Worm (Caenorhabditis elegans): ENCODE measurements around the gene R05A10.3.

Gene R05A10.3

ce11 chrIV:14162772-14163171 is 13.5 kb downstream of the R05A10.3 start, which contains the start of gene R05A10.7:
Gene R05A10.7, minus strand, starts transcription at chrIV:14162872.
- TF ChIP-seq npax-4 (tag; optimal IDR thresholded peaks at IDR 0.05) (no peak), nhr-11 (tag; optimal IDR thresholded peaks at IDR 0.05) (no peak), hlh-8 (tag; optimal IDR thresholded peaks at IDR 0.05) (no peak)

DNA sequence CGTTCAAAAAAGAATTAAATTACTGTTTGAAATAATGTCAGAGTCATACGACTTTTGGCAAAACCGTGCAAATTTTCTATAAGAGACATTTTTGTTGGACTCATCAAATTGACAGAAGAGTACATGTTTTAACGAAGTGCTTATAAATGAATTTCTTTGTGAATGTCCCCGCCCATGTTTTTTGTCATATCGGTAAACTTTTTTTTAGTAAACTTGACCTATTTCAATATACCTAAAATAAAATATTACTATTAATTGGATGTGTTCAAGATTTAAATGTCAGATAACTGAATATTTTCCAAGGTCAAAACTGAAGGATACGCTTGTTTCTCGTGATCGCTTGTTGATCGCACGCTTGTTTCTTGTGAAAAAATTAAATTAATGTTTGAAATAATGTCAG is 18.2 kb downstream of the R05A10.3 start, which contains the start of gene R05A10.8:
Gene R05A10.8 (minus strand): TSS at position 101 of the 400 bp plus-strand sequence.
- TF ChIP-seq ceh-14 (tag; optimal IDR thresholded peaks at IDR 0.05) (no peak), hlh-30 (tag; optimal IDR thresholded peaks at IDR 0.05; ENCODE audit: insufficient read depth) (no peak), fax-1 (tag; optimal IDR thresholded peaks at IDR 0.05) (no peak), ceh-45 (GFP tag; IDR thresholded peaks at IDR 0.05) (no peak), unc-86 (tag; optimal IDR thresholded peaks at IDR 0.05) (no peak), lim-6 (tag; optimal IDR thresholded peaks at IDR 0.05) (no peak), pqm-1 (tag; optimal IDR thresholded peaks at IDR 0.05) (no peak), T23F11.4 (GFP tag; optimal IDR thresholded peaks at IDR 0.05) (no peak), fkh-10 (GFP tag; optimal IDR thresholded peaks at IDR 0.05) (no peak), pax-1 (tag; optimal IDR thresholded peaks at IDR 0.05) (no peak), pat-9 (tag; optimal IDR thresholded peaks at IDR 0.05) (no peak), elt-4 (tag; optimal IDR thresholded peaks at IDR 0.05) (no peak), F13H6.1 (tag; optimal IDR thresholded peaks at IDR 0.05) (no peak)

DNA sequence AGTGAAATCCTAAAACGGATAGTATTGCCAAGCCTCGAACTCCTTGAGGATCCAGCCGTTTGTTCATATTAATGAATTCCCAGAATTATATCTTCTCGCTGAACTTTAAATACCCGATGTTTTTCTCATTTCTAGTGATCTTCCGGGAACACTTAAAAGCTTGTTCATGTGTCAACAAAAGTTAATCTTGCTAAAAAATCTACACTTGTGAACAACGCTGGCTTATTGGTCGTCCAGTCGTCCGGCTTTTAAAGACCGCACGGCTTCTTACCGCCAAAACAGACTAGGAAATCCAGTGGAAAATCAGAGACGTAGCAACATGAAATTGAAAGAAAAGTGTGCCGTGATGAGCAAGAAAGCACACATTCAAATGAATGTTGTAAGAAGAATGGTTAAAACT is 23.0 kb downstream of the R05A10.3 start, which contains the start of gene oac-38:
Gene oac-38 (minus strand): TSS at position 101 of the 400 bp plus-strand sequence.
- no peak for TF ChIP-seq unc-55 (GFP tag; optimal IDR thresholded peaks at IDR 0.05)
- no peak for TF ChIP-seq ama-1 (optimal IDR thresholded peaks at IDR 0.05)
- no peak for TF ChIP-seq K02D7.2 (tag; optimal IDR thresholded peaks at IDR 0.05)
- TF ChIP-seq unc-42 (tag; optimal IDR thresholded peaks at IDR 0.05) = no peak
- TF ChIP-seq pqm-1 (tag; optimal IDR thresholded peaks at IDR 0.05) = no peak
- no peak for TF ChIP-seq ahr-1 (tag; optimal IDR thresholded peaks at IDR 0.05)
- TF ChIP-seq elt-2 (tag; optimal IDR thresholded peaks at IDR 0.05) = no peak
- TF ChIP-seq ceh-48 (tag; optimal IDR thresholded peaks at IDR 0.05) = no peak
- no peak for TF ChIP-seq gmeb-2 (tag; optimal IDR thresholded peaks at IDR 0.05)
- TF ChIP-seq madf-2 (tag; optimal IDR thresholded peaks at IDR 0.05) = no peak

- TF ChIP-seq pha-4 (tag; optimal IDR thresholded peaks at IDR 0.05) (no peak), ceh-9 (tag; optimal IDR thresholded peaks at IDR 0.05) (no peak), lin-11 (tag; optimal IDR thresholded peaks at IDR 0.05) (no peak), sox-4 (tag; optimal IDR thresholded peaks at IDR 0.05) (no peak), K02D7.2 (tag; optimal IDR thresholded peaks at IDR 0.05) (no peak), pros-1 (tag; optimal IDR thresholded peaks at IDR 0.05) (no peak), ceh-2 (tag; optimal IDR thresholded peaks at IDR 0.05) (no peak), ets-4 (tag; optimal IDR thresholded peaks at IDR 0.05) (no peak), mec-3 (tag; optimal IDR thresholded peaks at IDR 0.05; ENCODE audit: borderline replicate concordance) (no peak), C08G9.2 (tag; optimal IDR thresholded peaks at IDR 0.05) (no peak), ttx-3 (tag; optimal IDR thresholded peaks at IDR 0.05) (no peak), fkh-6 (tag; optimal IDR thresholded peaks at IDR 0.05) (no peak), dmd-4 (tag; optimal IDR thresholded peaks at IDR 0.05; ENCODE audit: borderline replicate concordance) (no peak), ceh-6 (GFP tag; optimal IDR thresholded peaks at IDR 0.05) (no peak), hlh-6 (tag; optimal IDR thresholded peaks at IDR 0.05) (no peak), ama-1 (optimal IDR thresholded peaks at IDR 0.05) (no peak), hlh-30 (tag; optimal IDR thresholded peaks at IDR 0.05; ENCODE audit: insufficient read depth) (no peak), dve-1 (tag; optimal IDR thresholded peaks at IDR 0.05) (no peak), syd-9 (tag; optimal IDR thresholded peaks at IDR 0.05) (no peak)
These were observed 30.7 kb downstream of the R05A10.3 start, which contains the start of gene oac-37 for ce11 chrIV:14145594-14145993. Gene oac-37, plus strand, starts transcription at chrIV:14145894.

All from whole organism, late embryonic.